Worm (Caenorhabditis elegans): ENCODE data around the gene mfsd-11.

DNA sequence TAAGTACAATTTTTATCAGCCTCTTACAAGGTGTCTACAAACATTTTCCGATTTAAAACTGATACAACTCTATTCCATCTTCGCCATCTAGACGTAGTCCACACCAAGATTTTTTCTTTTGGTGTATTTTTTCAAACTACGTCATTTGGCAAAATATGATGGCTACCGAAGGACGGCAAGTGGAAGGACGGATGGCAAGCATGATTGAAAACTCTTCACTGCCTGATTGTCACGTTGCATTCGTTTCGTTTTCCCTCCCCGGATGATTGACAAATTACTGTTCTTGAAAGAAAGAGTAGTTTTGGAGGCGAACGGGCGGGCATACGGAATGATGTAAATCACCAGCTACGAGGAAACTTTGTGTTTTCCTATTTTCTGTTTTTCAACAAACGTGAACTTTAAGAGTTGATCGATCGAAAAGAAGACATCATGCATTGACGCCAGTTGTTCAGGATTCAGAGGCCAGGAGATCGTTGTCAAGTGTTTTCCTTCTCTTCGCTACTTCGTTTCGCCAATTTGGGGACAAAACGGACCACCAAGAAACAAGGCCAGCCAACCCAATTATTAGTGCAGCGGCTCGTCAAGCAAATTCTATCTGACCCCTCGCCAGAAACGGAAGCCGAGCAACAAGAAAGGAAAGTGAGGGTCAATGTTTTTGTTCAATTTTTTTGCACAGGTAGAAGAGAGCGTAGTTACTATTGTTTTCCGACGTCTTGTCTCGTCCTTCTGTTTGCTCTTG, 24.6 kb upstream of the mfsd-11 start:
- TF ChIP-seq skn-1 (tag; optimal IDR thresholded peaks at IDR 0.05) (no peak), lin-13 (GFP tag; optimal IDR thresholded peaks at IDR 0.05) (no peak)

All from whole organism, L2 larva.